Worm (Caenorhabditis elegans) whole organism, late embryonic: ENCODE measurements around the gene srbc-38.

Source experiments
- ahr-1 ChIP-seq: sonication (generic microtip); optimal IDR thresholded peaks from 2 replicates; lab custom pipeline; 2016; ENCODE audit warnings: missing genetic modification characterization, missing compliant biosample characterization
- ama-1 ChIP-seq: fragments of 150-350 bp; optimal IDR thresholded peaks from 2 replicates; lab custom pipeline; 2014
- che-1 ChIP-seq: sonication (generic microtip); optimal IDR thresholded peaks from 2 replicates; lab custom pipeline; 2016; ENCODE audit warnings: mild to moderate bottlenecking, missing genetic modification characterization, missing compliant biosample characterization
- ets-4 ChIP-seq: sonication (generic microtip); optimal IDR thresholded peaks from 2 replicates; lab custom pipeline; 2016; ENCODE audit warnings: missing genetic modification characterization, missing compliant biosample characterization
- fkh-10 ChIP-seq: fragments of 150-350 bp; optimal IDR thresholded peaks from 2 replicates; lab custom pipeline; 2014; ENCODE audit warnings: missing biosample characterization, missing genetic modification reagents, missing genetic modification characterization
- hlh-30 ChIP-seq: sonication (generic microtip); optimal IDR thresholded peaks from 2 replicates; lab custom pipeline; 2017; ENCODE audit warnings: antibody characterized with exemption, missing genetic modification characterization, missing compliant biosample characterization; ENCODE audit not compliant: insufficient read depth
- nhr-11 ChIP-seq: fragments of 150-350 bp; optimal IDR thresholded peaks from 2 replicates; lab custom pipeline; 2014; ENCODE audit warnings: missing biosample characterization, missing genetic modification characterization
- pha-4 ChIP-seq: fragments of 150-350 bp; optimal IDR thresholded peaks from 2 replicates; lab custom pipeline; 2018; ENCODE audit warnings: missing biosample characterization, missing genetic modification reagents, missing genetic modification characterization
- sox-4 ChIP-seq: sonication (generic microtip); optimal IDR thresholded peaks from 2 replicates; lab custom pipeline; 2017; ENCODE audit warnings: mild to moderate bottlenecking, missing genetic modification characterization, inconsistent platforms, missing compliant biosample characterization
- ttx-3 ChIP-seq: sonication (generic microtip); optimal IDR thresholded peaks from 2 replicates; lab custom pipeline; 2016; ENCODE audit warnings: missing genetic modification reagents, missing genetic modification characterization, missing compliant biosample characterization
- ztf-16 ChIP-seq: sonication (generic microtip); optimal IDR thresholded peaks from 2 replicates; lab custom pipeline; 2017; ENCODE audit warnings: missing genetic modification characterization, missing compliant biosample characterization

DNA sequence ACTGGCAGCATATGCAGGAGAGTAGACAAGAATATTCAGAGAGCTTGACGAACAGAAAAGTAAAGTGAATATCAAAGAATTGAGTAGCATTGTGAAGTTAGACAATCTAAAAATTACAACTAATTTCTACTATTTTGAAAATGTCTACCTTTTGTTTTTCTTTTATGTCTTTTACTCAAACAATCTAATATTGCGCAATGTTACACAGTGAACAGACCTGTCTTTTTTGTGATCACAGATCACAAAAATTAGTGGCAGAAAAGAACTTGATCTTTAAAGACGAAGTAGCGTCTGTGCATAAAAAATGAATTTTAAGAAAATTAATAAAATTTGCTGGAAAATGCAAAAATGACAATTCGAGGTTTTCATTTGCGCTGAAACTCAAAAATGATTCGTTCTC lies 8.0 kb upstream of the srbc-38 start:
- TF ChIP-seq sox-4, result no peak
- TF ChIP-seq ets-4 (tag; lab: Kevin White, UChicago), result no peak
- no peak for TF ChIP-seq hlh-30 (tag; lab: Kevin White, UChicago)
- TF ChIP-seq fkh-10, result no peak
- no peak for TF ChIP-seq ztf-16
- TF ChIP-seq ama-1, result no peak
- TF ChIP-seq nhr-11 (tag; lab: Kevin White, UChicago), result no peak
- TF ChIP-seq ahr-1, result no peak
- no peak for TF ChIP-seq pha-4
- no peak for TF ChIP-seq ttx-3 (tag; lab: Kevin White, UChicago)
- no peak for TF ChIP-seq che-1 (tag; lab: Kevin White, UChicago)
